Worm (Caenorhabditis elegans): ENCODE results near the gene C18A3.11.

ce11 chrII:5765318-5765717 is 34.5 kb downstream of the C18A3.11 start, which contains the start of gene ifb-1:
- TF ChIP-seq C06A6.2 (GFP tag; conservative IDR thresholded peaks at IDR 0.05) = no peak
- no peak for TF ChIP-seq ceh-100 (GFP tag; IDR thresholded peaks at IDR 0.05)
- TF ChIP-seq pha-4 (tag; optimal IDR thresholded peaks at IDR 0.05) = no peak
- TF ChIP-seq K11D2.4 (GFP tag; IDR thresholded peaks at IDR 0.05) = no peak
- TF ChIP-seq aptf-2 (GFP tag; conservative IDR thresholded peaks at IDR 0.05) = no peak
